Fruit fly (Drosophila melanogaster) S2 (cell line): Measurements from ENCODE around the gene AlaRS.

Experiments
- CG8478 ChIP-seq: fragments of >200 bp; optimal IDR thresholded peaks from 2 replicates; lab custom pipeline; 2018
- CTCF ChIP-seq, 2 experiments: fragments of >200 bp; optimal IDR thresholded peaks; 2 replicates each; lab custom pipeline; 2018

- TF ChIP-seq CG8478 (lab: Kevin White, UChicago) = no peak
- TF ChIP-seq CTCF (optimal IDR thresholded peaks at IDR 0.05; lab: Kevin White, UChicago) = no peak
These were observed 48.4 kb downstream of the AlaRS start for dm6 chr2L:8333185-8333584.
